Worm (Caenorhabditis elegans): Measurements from ENCODE around the gene Y51A2A.16.

The Y51A2A.16 gene

DNA sequence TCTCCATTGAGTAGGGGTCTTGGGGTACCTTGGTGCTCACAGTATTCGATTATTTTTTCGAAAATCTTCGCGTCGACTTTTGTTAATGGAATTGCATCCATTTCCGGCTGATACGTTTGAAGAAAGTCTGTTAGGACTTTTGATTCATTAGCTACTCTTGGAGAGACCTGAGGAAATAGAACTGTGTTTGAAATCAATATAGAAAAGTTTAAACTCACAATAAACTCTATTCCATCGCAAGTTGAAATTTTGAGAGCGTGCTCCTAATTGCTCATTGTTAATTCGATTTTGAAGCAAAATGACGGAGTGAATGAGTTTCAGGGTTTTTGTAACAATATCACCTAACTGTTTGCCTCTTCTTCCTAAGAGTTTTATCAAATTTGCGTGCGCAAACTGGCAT is 10.8 kb downstream of the Y51A2A.16 start, which contains the start of gene skr-6:
Gene skr-6, minus strand, starts transcription at position 101 of the 400 bp plus-strand sequence.
- TF ChIP-seq lin-13 (tag; optimal IDR thresholded peaks at IDR 0.05) (no peak), unc-39 (tag; optimal IDR thresholded peaks at IDR 0.05) (no peak), unc-120 (tag; optimal IDR thresholded peaks at IDR 0.05; ENCODE audit: poor library complexity, severe bottlenecking) (no peak)

DNA sequence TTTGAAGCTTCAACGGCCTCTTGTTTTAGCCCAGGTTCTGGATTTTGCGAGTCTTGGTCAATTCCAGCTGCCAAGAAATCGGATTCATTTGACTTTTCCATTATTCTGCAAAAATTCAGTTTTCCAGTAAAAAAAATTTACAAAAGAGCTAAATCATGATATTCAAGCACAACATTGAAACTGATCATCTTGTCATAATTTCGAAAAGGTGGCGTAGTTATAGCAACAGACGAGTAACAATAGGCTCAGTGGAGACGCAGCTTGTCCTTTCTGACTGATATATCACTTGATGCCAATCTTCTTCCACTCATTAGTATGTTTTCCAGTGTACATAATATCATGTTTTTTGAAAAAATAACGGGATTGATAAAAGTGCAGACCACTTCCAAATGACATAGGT is 11.9 kb downstream of the Y51A2A.16 start, which contains the start of gene fbxa-213:
Gene fbxa-213, minus strand, starts transcription at position 101 of the 400 bp plus-strand sequence.
- TF ChIP-seq unc-62 (GFP tag; optimal IDR thresholded peaks at IDR 0.05) (no peak), ceh-83 (GFP tag; optimal IDR thresholded peaks at IDR 0.05) (no peak), lin-32 (GFP tag; optimal IDR thresholded peaks at IDR 0.05) (no peak), ztf-11 (tag; optimal IDR thresholded peaks at IDR 0.05) (no peak), snpc-4 (tag; optimal IDR thresholded peaks at IDR 0.05) (no peak), nhr-2 (tag; optimal IDR thresholded peaks at IDR 0.05) (no peak)

DNA sequence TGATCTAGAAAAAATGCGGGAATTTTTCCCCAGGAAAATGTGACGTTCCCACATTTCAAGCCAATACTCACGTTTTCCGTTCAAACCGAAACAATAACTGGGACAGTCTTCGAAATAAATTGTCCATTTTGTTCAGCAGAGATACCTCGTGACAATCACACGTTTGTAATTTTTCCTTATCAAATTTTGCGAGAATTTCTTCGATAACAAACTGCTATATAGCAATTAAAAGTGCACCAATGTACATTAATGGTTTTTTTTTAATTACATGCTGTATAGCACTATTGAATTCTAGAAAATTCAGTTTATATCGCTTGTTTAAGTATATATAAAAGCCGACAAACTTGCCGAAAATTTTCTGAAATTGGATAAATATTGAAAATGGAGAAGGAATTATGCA is 14.4 kb downstream of the Y51A2A.16 start, which contains the start of gene R10E8.6:
Gene R10E8.6, minus strand, starts transcription at position 154 of the 400 bp plus-strand sequence.
- TF ChIP-seq mep-1 (tag; optimal IDR thresholded peaks at IDR 0.05), result no peak
- TF ChIP-seq hlh-1 (tag; optimal IDR thresholded peaks at IDR 0.05), result no peak
- no peak for TF ChIP-seq ceh-39 (tag; optimal IDR thresholded peaks at IDR 0.05)
- TF ChIP-seq snpc-4 (tag; optimal IDR thresholded peaks at IDR 0.05), result no peak
- no peak for TF ChIP-seq ham-2 (GFP tag; optimal IDR thresholded peaks at IDR 0.05)
- TF ChIP-seq zip-8 (tag; optimal IDR thresholded peaks at IDR 0.05), result no peak
- TF ChIP-seq elt-3 (tag; optimal IDR thresholded peaks at IDR 0.05), result no peak
- no peak for TF ChIP-seq sem-2 (GFP tag; optimal IDR thresholded peaks at IDR 0.05)
- no peak for TF ChIP-seq unc-62 (GFP tag; optimal IDR thresholded peaks at IDR 0.05)
- no peak for TF ChIP-seq flh-1 (GFP tag; optimal IDR thresholded peaks at IDR 0.05)
- TF ChIP-seq M03D4.4 (tag; optimal IDR thresholded peaks at IDR 0.05), result no peak
- TF ChIP-seq ceh-83 (GFP tag; optimal IDR thresholded peaks at IDR 0.05), result no peak
- TF ChIP-seq mls-2 (tag; optimal IDR thresholded peaks at IDR 0.05), result no peak
- no peak for TF ChIP-seq cnd-1 (tag; optimal IDR thresholded peaks at IDR 0.05)
- TF ChIP-seq drap-1 (GFP tag; optimal IDR thresholded peaks at IDR 0.05), result no peak
- no peak for TF ChIP-seq mab-5 (tag; optimal IDR thresholded peaks at IDR 0.05)
- TF ChIP-seq lin-13 (tag; optimal IDR thresholded peaks at IDR 0.05), result no peak

DNA sequence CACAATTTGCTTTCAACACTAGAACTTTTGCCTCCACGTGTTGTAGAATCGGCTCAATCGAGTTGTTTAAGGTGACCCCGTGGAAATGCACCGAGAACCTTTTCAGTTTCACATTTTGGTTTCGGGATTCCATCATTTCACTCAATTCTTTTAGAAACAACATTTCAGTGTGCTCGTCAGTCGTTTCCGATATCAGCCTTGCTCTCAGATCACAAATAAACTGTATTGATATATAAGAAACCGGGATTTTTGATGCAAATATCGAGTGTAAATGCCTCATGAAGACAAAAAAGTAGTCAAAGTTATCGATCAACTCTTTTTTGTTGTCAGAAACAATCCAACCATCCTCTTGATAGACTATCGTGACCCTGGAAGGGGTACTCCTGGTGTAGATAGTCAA is 15.2 kb downstream of the Y51A2A.16 start:
- TF ChIP-seq flh-1 (GFP tag; optimal IDR thresholded peaks at IDR 0.05) (no peak), cnd-1 (tag; optimal IDR thresholded peaks at IDR 0.05) (no peak), lin-13 (tag; optimal IDR thresholded peaks at IDR 0.05) (no peak), nhr-2 (tag; optimal IDR thresholded peaks at IDR 0.05) (no peak), unc-62 (GFP tag; optimal IDR thresholded peaks at IDR 0.05) (no peak), unc-39 (tag; optimal IDR thresholded peaks at IDR 0.05) (no peak), nhr-76 (tag; optimal IDR thresholded peaks at IDR 0.05) (no peak), blmp-1 (tag; optimal IDR thresholded peaks at IDR 0.05) (no peak), M03D4.4 (tag; optimal IDR thresholded peaks at IDR 0.05) (no peak), drap-1 (GFP tag; optimal IDR thresholded peaks at IDR 0.05) (no peak), tbx-8 (GFP tag; optimal IDR thresholded peaks at IDR 0.05) (no peak), nhr-28 (tag; optimal IDR thresholded peaks at IDR 0.05) (no peak), pha-4 (tag; optimal IDR thresholded peaks at IDR 0.05) (no peak), ceh-83 (GFP tag; optimal IDR thresholded peaks at IDR 0.05) (no peak), snpc-4 (tag; optimal IDR thresholded peaks at IDR 0.05) (no peak), nhr-237 (tag; optimal IDR thresholded peaks at IDR 0.05) (no peak)

DNA sequence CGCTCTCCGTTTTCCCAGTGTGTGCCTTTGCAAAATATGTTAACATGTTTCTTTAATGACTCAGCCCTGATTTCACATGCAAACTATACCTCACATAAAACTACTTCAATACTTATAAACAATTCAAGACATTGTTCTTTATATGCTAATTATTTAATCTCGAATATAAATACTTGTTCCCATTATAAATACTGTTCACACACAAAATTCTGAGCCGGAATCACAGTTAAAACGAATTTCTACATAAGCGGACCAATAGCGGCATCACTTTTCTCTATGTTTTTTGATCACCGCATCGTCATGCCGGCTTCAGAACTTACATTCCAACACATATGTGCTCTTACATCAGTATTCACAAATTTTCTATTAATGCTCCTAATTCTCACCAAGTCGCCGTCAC is 26.2 kb downstream of the Y51A2A.16 start, which contains the start of gene R10E8.5:
Gene R10E8.5, plus strand, starts transcription at position 301 of the 400 bp plus-strand sequence.
- TF ChIP-seq ztf-11 (tag; optimal IDR thresholded peaks at IDR 0.05), result no peak
- TF ChIP-seq hlh-1 (tag; optimal IDR thresholded peaks at IDR 0.05), result no peak
- TF ChIP-seq lsy-2 (tag; optimal IDR thresholded peaks at IDR 0.05), result no peak
- no peak for TF ChIP-seq lin-13 (tag; optimal IDR thresholded peaks at IDR 0.05)
- no peak for TF ChIP-seq flh-1 (GFP tag; optimal IDR thresholded peaks at IDR 0.05)
- no peak for TF ChIP-seq nhr-12 (tag; optimal IDR thresholded peaks at IDR 0.05)
- TF ChIP-seq nhr-28 (tag; optimal IDR thresholded peaks at IDR 0.05), result no peak
- no peak for TF ChIP-seq bed-3 (GFP tag; optimal IDR thresholded peaks at IDR 0.05)
- TF ChIP-seq tbx-8 (GFP tag; optimal IDR thresholded peaks at IDR 0.05), result no peak
- no peak for TF ChIP-seq mls-2 (tag; optimal IDR thresholded peaks at IDR 0.05)
- TF ChIP-seq ces-1 (GFP tag; optimal IDR thresholded peaks at IDR 0.05), result no peak
- no peak for TF ChIP-seq nhr-76 (tag; optimal IDR thresholded peaks at IDR 0.05)
- TF ChIP-seq ham-2 (GFP tag; optimal IDR thresholded peaks at IDR 0.05), result no peak
- TF ChIP-seq sem-2 (GFP tag; optimal IDR thresholded peaks at IDR 0.05), result no peak
- no peak for TF ChIP-seq ceh-83 (GFP tag; optimal IDR thresholded peaks at IDR 0.05)
- TF ChIP-seq ceh-39 (tag; optimal IDR thresholded peaks at IDR 0.05), result no peak
- no peak for TF ChIP-seq mep-1 (tag; optimal IDR thresholded peaks at IDR 0.05)
- TF ChIP-seq blmp-1 (tag; optimal IDR thresholded peaks at IDR 0.05), result no peak

Measured in whole organism, mixed stage, embryonic.